Worm (Caenorhabditis elegans) whole organism, L4/young adult: Measurements from ENCODE around the gene str-177.
A peak's percentile ranks its signal among the peaks of the same experiment; 100 is the strongest.

Experiments used
- W03F9.2 ChIP-seq: fragments of 150-350 bp; optimal IDR thresholded peaks from 2 replicates; lab custom pipeline; 2014; ENCODE audit warnings: missing biosample characterization, missing genetic modification characterization
- dao-5 ChIP-seq: sonication (generic microtip); optimal IDR thresholded peaks from 2 replicates; lab custom pipeline; 2016; ENCODE audit warnings: missing genotype, missing genetic modification characterization, moderate library complexity, missing compliant biosample characterization
- him-1 ChIP-seq: sonication (generic microtip); optimal IDR thresholded peaks from 2 replicates; lab custom pipeline; 2016; ENCODE audit warnings: missing genotype, missing genetic modification reagents, missing genetic modification characterization, missing compliant biosample characterization

The str-177 gene

ce11 chrV:9198887-9199286 is at the start of gene str-177:
Gene str-177, minus strand, starts transcription at chrV:9198987.
- no peak for TF ChIP-seq W03F9.2 (tag; lab: Kevin White, UChicago)
- TF ChIP-seq dao-5 (tag; lab: Kevin White, UChicago), result no peak
- no peak for TF ChIP-seq him-1 (tag; lab: Kevin White, UChicago)

- TF ChIP-seq W03F9.2 (tag; lab: Kevin White, UChicago) (no peak), him-1 (tag; lab: Kevin White, UChicago) (no peak), dao-5 (tag; lab: Kevin White, UChicago) (no peak)
These were observed 48.6 kb upstream of the str-177 start for ce11 chrV:9247416-9247815.

ce11 chrV:9246260-9246659 is 47.5 kb upstream of the str-177 start, which contains the start of gene aat-2:
Gene aat-2, minus strand, starts transcription at chrV:9246360.
- TF ChIP-seq dao-5 (tag; lab: Kevin White, UChicago), result no peak
- no peak for TF ChIP-seq W03F9.2 (tag; lab: Kevin White, UChicago)
- TF ChIP-seq him-1 (tag; lab: Kevin White, UChicago), result no peak

- TF ChIP-seq dao-5 (tag; lab: Kevin White, UChicago), result no peak
- peak; percentile 13 for TF ChIP-seq W03F9.2 (tag; lab: Kevin White, UChicago)
- no peak for TF ChIP-seq him-1 (tag; lab: Kevin White, UChicago)
These were observed 44.6 kb upstream of the str-177 start, which contains the start of gene glo-4 for ce11 chrV:9243171-9243996. Gene glo-4, minus strand, starts transcription at chrV:9243221.

- TF ChIP-seq W03F9.2 (tag; lab: Kevin White, UChicago) (no peak), him-1 (tag; lab: Kevin White, UChicago) (no peak), dao-5 (tag; lab: Kevin White, UChicago) (no peak)
These were observed 33.5 kb upstream of the str-177 start, which contains the start of gene F07C3.3 for ce11 chrV:9232296-9232695. Gene F07C3.3, minus strand, starts transcription at chrV:9232396.

DNA sequence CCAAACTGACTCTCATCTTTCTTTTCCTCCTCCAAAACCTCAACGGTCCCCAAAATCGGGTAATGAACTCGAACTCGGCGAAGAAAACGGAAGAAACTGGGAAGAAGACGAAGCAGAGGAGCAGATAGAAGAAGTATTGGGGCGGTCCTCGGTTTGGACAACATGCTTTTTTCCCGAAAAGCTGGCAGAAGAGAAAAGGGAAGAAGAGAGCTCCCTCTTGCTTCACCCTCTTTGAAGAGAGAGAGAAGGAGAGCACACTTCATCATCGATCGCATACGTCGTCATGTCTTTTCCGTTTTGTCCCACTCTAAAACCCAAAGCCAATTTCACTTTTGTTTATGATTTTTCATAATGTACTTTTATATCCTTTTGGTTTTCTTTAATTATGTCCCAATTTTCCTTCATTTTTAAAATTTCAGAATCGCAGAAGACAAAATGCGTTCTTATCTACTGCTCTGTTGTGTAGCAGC is 26.9 kb upstream of the str-177 start, which contains the start of gene F07C3.2:
Gene F07C3.2 (plus strand): TSS at position 420 of the 470 bp plus-strand sequence.
- no peak for TF ChIP-seq dao-5 (tag; lab: Kevin White, UChicago)
- TF ChIP-seq him-1 (tag; lab: Kevin White, UChicago), result peak; percentile 23
- TF ChIP-seq W03F9.2 (tag; lab: Kevin White, UChicago), result no peak

DNA sequence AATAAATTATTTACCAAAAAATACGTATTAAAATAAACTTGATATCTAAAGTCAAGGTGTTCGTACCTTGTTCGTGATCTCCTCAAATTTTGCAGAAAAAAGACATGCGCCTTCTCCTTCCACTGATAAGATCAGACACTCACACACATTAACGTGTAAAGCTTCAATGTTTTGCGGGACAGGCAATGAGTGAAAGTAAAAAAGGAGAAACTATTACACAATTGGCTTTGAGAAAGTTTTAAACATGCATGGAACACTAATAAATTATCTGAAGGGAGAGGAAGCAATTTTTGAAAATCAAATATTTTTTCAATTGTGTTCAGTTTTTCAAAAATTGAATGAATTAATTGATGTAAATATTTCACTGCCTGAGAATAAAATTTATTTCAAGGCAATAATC is 26.2 kb upstream of the str-177 start:
- no peak for TF ChIP-seq W03F9.2 (tag; lab: Kevin White, UChicago)

DNA sequence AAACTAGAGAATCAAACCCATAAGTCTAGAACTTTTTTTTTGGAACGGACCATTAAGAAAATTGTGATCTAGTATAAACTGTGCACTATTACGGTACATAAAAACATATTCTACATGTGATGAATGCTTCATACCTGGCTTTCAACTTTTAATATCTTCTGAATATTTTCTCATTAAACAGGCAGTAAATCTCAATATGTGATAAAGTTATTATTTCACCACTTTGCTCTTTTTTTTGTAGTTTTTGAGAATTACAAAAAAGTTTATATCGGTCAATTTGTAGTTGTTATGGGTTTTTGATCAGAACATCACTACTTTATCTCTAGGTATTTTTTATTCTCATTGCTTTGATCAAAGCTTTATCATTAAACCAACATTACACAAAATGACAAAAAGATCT is 25.6 kb upstream of the str-177 start:
- no peak for TF ChIP-seq dao-5 (tag; lab: Kevin White, UChicago)

ce11 chrV:9222819-9223218 is 24.0 kb upstream of the str-177 start:
- TF ChIP-seq dao-5 (tag; lab: Kevin White, UChicago) (no peak), him-1 (tag; lab: Kevin White, UChicago) (no peak), W03F9.2 (tag; lab: Kevin White, UChicago) (no peak)

- TF ChIP-seq him-1 (tag; lab: Kevin White, UChicago) (no peak), dao-5 (tag; lab: Kevin White, UChicago) (no peak), W03F9.2 (tag; lab: Kevin White, UChicago) (no peak)
These were observed 22.8 kb upstream of the str-177 start, which contains the start of gene grd-6 for ce11 chrV:9221566-9221965. Gene grd-6, plus strand, starts transcription at chrV:9221866.

DNA sequence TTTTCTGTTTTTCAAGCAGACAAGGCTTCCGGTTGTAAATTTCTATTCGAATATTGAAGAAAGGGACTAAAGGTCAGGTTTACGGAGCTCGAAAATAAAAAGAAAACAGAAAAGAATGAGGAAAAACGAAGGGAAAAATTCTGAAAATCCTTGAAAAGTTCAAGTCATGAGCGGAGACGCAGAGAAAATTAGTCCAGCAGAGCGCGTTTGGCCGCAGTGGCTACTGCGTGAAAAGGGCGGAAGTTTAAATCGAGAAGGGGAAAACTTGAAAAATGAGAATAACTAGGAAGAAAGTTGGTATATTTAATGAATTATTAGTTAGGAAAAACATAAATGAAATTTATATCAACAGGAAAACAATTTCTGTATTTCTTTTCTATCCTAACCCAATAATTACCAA is 21.7 kb upstream of the str-177 start:
- no peak for TF ChIP-seq dao-5 (tag; lab: Kevin White, UChicago)
- TF ChIP-seq him-1 (tag; lab: Kevin White, UChicago), result no peak
- TF ChIP-seq W03F9.2 (tag; lab: Kevin White, UChicago), result no peak

- TF ChIP-seq him-1 (tag; lab: Kevin White, UChicago), result no peak
- no peak for TF ChIP-seq W03F9.2 (tag; lab: Kevin White, UChicago)
- TF ChIP-seq dao-5 (tag; lab: Kevin White, UChicago), result no peak
These were observed 20.6 kb upstream of the str-177 start for ce11 chrV:9219390-9219733.

DNA sequence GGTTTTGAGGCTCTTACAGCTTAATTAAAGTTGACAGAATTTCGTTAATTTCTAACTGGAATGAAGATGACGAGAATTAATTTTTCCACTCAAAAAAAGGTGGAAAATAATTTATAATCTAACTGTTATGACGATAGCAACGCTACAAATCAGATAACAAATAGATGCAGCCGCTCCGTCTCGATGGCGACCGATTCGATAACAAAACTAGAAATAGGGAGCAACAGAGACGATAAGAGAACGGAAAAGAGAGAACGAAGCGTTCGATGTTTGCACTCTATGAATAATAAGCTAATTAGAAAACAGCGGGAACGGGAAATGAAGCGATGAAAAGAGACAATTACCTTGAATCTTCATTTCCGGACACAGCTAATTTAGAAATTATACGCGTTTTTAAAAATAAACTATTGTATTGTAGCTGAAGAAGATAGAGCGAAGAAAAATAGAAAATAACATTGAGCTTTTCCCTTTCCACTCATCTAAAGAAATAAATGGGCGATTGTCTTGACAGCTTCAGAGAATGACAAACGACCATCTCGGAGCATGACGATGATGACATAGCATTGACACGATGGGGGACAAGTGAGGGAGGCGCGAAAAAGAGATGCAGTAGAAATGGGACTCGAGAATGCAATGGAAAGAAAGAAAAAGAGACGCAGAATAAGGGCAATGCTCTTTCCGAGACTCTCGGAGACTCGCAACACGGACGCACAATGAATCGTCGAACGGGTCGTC is 20.0 kb upstream of the str-177 start:
- TF ChIP-seq him-1 (tag; lab: Kevin White, UChicago) (peak; percentile 57), dao-5 (tag; lab: Kevin White, UChicago) (no peak)
